In genomic region chr3L:21509488-21510122, dm6 we compare ENCODE assay signal across 3 fruit fly cellular contexts.
TF ChIP-seq lines count a peak whose summit lies in the region.

No protein-coding gene starts in this region.

TF ChIP-seq in whole organism, embryonic, 481 proteins besides CTCF, POLR2A, EP300 and RAD21 (continued from another document and continues in another):
- TF ChIP-seq sug (tag; optimal IDR thresholded peaks at IDR 0.05; lab: Kevin White, UChicago) (no peak), Xbp1 (GFP tag; optimal IDR thresholded peaks at IDR 0.05; lab: Kevin White, UChicago) (peak; percentile 55), CG4707 (GFP tag; optimal IDR thresholded peaks at IDR 0.05; lab: Kevin White, UChicago) (no peak), CG13624 (GFP tag; optimal IDR thresholded peaks at IDR 0.05; lab: Kevin White, UChicago) (peak; percentile 9), grau (tag; optimal IDR thresholded peaks at IDR 0.05; lab: Kevin White, UChicago) (peak; percentile 41), Sry-δ (GFP tag; optimal IDR thresholded peaks at IDR 0.05; lab: Kevin White, UChicago) (no peak), Antp (GFP tag; optimal IDR thresholded peaks at IDR 0.05; lab: Kevin White, UChicago) (peak; percentile 40), BtbVII (GFP tag; optimal IDR thresholded peaks at IDR 0.05; lab: Kevin White, UChicago) (peak; percentile 53), btn (GFP tag; optimal IDR thresholded peaks at IDR 0.05; lab: Kevin White, UChicago) (peak; percentile 23), CoRest (tag; optimal IDR thresholded peaks at IDR 0.05; lab: Kevin White, UChicago) (peak; percentile 33), CG12236 (GFP tag; optimal IDR thresholded peaks at IDR 0.05; lab: Kevin White, UChicago) (no peak), CG6683 (GFP tag; optimal IDR thresholded peaks at IDR 0.05; lab: Kevin White, UChicago) (no peak), cas (GFP tag; IDR thresholded peaks at IDR 0.05; lab: Robert Waterston, UW) (no peak), cg (GFP tag; optimal IDR thresholded peaks at IDR 0.05; lab: Kevin White, UChicago) (no peak), Hr78 (GFP tag; optimal IDR thresholded peaks at IDR 0.05; lab: Kevin White, UChicago) (peak in 1 of 2 experiments; percentile 57), Fer2 (tag; optimal IDR thresholded peaks at IDR 0.05; lab: Kevin White, UChicago) (no peak), CG18619 (GFP tag; optimal IDR thresholded peaks at IDR 0.05; lab: Kevin White, UChicago) (no peak), Deaf1 (tag; optimal IDR thresholded peaks at IDR 0.05; lab: Kevin White, UChicago) (no peak), CG8290 (GFP tag; optimal IDR thresholded peaks at IDR 0.05; lab: Kevin White, UChicago) (no peak), CG8290 (tag; optimal IDR thresholded peaks at IDR 0.05; lab: Kevin White, UChicago) (peak in 1 of 2 experiments; percentile 49), Nf-YC (tag; optimal IDR thresholded peaks at IDR 0.05; lab: Kevin White, UChicago) (no peak), inv (GFP tag; IDR thresholded peaks at IDR 0.05; lab: Robert Waterston, UW; ENCODE audit: partially characterized antibody) (no peak), Abd-B (GFP tag; optimal IDR thresholded peaks at IDR 0.05; lab: Kevin White, UChicago) (no peak), CG7357 (GFP tag; IDR thresholded peaks at IDR 0.05; lab: Robert Waterston, UW) (no peak), ara (GFP tag; IDR thresholded peaks at IDR 0.05; lab: Robert Waterston, UW) (no peak), CG3407 (GFP tag; optimal IDR thresholded peaks at IDR 0.05; lab: Kevin White, UChicago) (peak; percentile 22), CG18011 (GFP tag; optimal IDR thresholded peaks at IDR 0.05; lab: Kevin White, UChicago) (no peak), CG17829 (tag; optimal IDR thresholded peaks at IDR 0.05; lab: Kevin White, UChicago) (no peak), Dip3 (GFP tag; optimal IDR thresholded peaks at IDR 0.05; lab: Kevin White, UChicago) (no peak), CG10267 (tag; optimal IDR thresholded peaks at IDR 0.05; lab: Kevin White, UChicago) (peak; percentile 28), HLH54F (GFP tag; optimal IDR thresholded peaks at IDR 0.05; lab: Kevin White, UChicago) (peak; percentile 6), ewg (GFP tag; optimal IDR thresholded peaks at IDR 0.05; lab: Kevin White, UChicago) (no peak), br (optimal IDR thresholded peaks at IDR 0.05; lab: Kevin White, UChicago) (no peak), maf-S (GFP tag; optimal IDR thresholded peaks at IDR 0.05; lab: Kevin White, UChicago) (peak; percentile 12), CG11696 (GFP tag; IDR thresholded peaks at IDR 0.05; lab: Robert Waterston, UW) (no peak), tin (GFP tag; optimal IDR thresholded peaks at IDR 0.05; lab: Kevin White, UChicago) (peak; percentile 50), fd96Cb (tag; optimal IDR thresholded peaks at IDR 0.05; lab: Kevin White, UChicago) (peak; percentile 28), CG17361 (GFP tag; IDR thresholded peaks at IDR 0.05; lab: Robert Waterston, UW) (peak; percentile 61; the same call in 2 of the 3 replicates), Dfd (GFP tag; optimal IDR thresholded peaks at IDR 0.05; lab: Kevin White, UChicago) (no peak), E2f1 (GFP tag; IDR thresholded peaks at IDR 0.05; lab: Robert Waterston, UW) (no peak), disco-r (GFP tag; optimal IDR thresholded peaks at IDR 0.05; lab: Kevin White, UChicago) (no peak), pho (GFP tag; optimal IDR thresholded peaks at IDR 0.05; lab: Kevin White, UChicago) (peak; percentile 42), Mes4 (GFP tag; optimal IDR thresholded peaks at IDR 0.05; lab: Kevin White, UChicago) (no peak), pita (GFP tag; optimal IDR thresholded peaks at IDR 0.05; lab: Kevin White, UChicago) (no peak), CG9437 (GFP tag; optimal IDR thresholded peaks at IDR 0.05; lab: Kevin White, UChicago) (peak; percentile 19), chm (GFP tag; IDR thresholded peaks at IDR 0.05; lab: Robert Waterston, UW) (no peak)

TF ChIP-seq in whole organism, prepupa, 60 proteins besides CTCF, POLR2A, EP300 and RAD21 (continued from another document):
- TF ChIP-seq cyc (GFP tag; optimal IDR thresholded peaks at IDR 0.05; lab: Kevin White, UChicago), result peak; percentile 45
- peak; percentile 40 for TF ChIP-seq dac (GFP tag; optimal IDR thresholded peaks at IDR 0.05; lab: Kevin White, UChicago)
- peak; percentile 67 for TF ChIP-seq achi (GFP tag; optimal IDR thresholded peaks at IDR 0.05; lab: Kevin White, UChicago)
- peak; percentile 61 for TF ChIP-seq Sox102F (GFP tag; optimal IDR thresholded peaks at IDR 0.05; lab: Kevin White, UChicago)
- no peak for TF ChIP-seq salr (GFP tag; optimal IDR thresholded peaks at IDR 0.05; lab: Kevin White, UChicago)
- TF ChIP-seq Ets21C (GFP tag; optimal IDR thresholded peaks at IDR 0.05; lab: Kevin White, UChicago), result peak; percentile 51
- no peak for TF ChIP-seq CG9139 (GFP tag; optimal IDR thresholded peaks at IDR 0.05; lab: Kevin White, UChicago)
- peak; percentile 73 for TF ChIP-seq acj6 (GFP tag; optimal IDR thresholded peaks at IDR 0.05; lab: Kevin White, UChicago)
- peak; percentile 53; the same call in 2 of the 3 replicates for TF ChIP-seq CG8119 (GFP tag; IDR thresholded peaks at IDR 0.05; lab: Robert Waterston, UW)
- peak; percentile 62 for TF ChIP-seq CG3032 (tag; optimal IDR thresholded peaks at IDR 0.05; lab: Kevin White, UChicago)
- TF ChIP-seq Gug (GFP tag; IDR thresholded peaks at IDR 0.05; lab: Robert Waterston, UW), result no peak
- peak; percentile 63 for TF ChIP-seq lz (GFP tag; optimal IDR thresholded peaks at IDR 0.05; lab: Kevin White, UChicago)
- peak; percentile 64 for TF ChIP-seq Smox (GFP tag; optimal IDR thresholded peaks at IDR 0.05; lab: Kevin White, UChicago)
- TF ChIP-seq Ets96B (tag; optimal IDR thresholded peaks at IDR 0.05; lab: Kevin White, UChicago), result peak; percentile 51
- TF ChIP-seq CG3919 (GFP tag; optimal IDR thresholded peaks at IDR 0.05; lab: Kevin White, UChicago), result peak; percentile 77
- peak; percentile 88 for TF ChIP-seq Eip78C (GFP tag; lab: Kevin White, UChicago)
- TF ChIP-seq CG6854 (GFP tag; optimal IDR thresholded peaks at IDR 0.05; lab: Kevin White, UChicago), result no peak
- TF ChIP-seq Lpt (GFP tag; optimal IDR thresholded peaks at IDR 0.05; lab: Kevin White, UChicago), result peak; percentile 53
- TF ChIP-seq Blimp-1 (GFP tag; optimal IDR thresholded peaks at IDR 0.05; lab: Kevin White, UChicago), result no peak
- TF ChIP-seq OdsH (GFP tag; optimal IDR thresholded peaks at IDR 0.05; lab: Kevin White, UChicago), result peak; percentile 68
- no peak for TF ChIP-seq Hr38 (GFP tag; optimal IDR thresholded peaks at IDR 0.05; lab: Kevin White, UChicago)
- peak; percentile 49 for TF ChIP-seq Sox14 (GFP tag; optimal IDR thresholded peaks at IDR 0.05; lab: Kevin White, UChicago)
- TF ChIP-seq CG6276 (GFP tag; optimal IDR thresholded peaks at IDR 0.05; lab: Kevin White, UChicago), result peak; percentile 64
- peak; percentile 62 for TF ChIP-seq CG6792 (GFP tag; optimal IDR thresholded peaks at IDR 0.05; lab: Kevin White, UChicago)
- TF ChIP-seq Eip93F (GFP tag; optimal IDR thresholded peaks at IDR 0.05; lab: Kevin White, UChicago), result no peak
- peak; percentile 34 for TF ChIP-seq CG8632 (GFP tag; optimal IDR thresholded peaks at IDR 0.05; lab: Kevin White, UChicago)
- TF ChIP-seq Sox15 (GFP tag; optimal IDR thresholded peaks at IDR 0.05; lab: Kevin White, UChicago), result peak; percentile 27
- no peak for TF ChIP-seq CG11902 (GFP tag; optimal IDR thresholded peaks at IDR 0.05; lab: Kevin White, UChicago)
- TF ChIP-seq ss (GFP tag; optimal IDR thresholded peaks at IDR 0.05; lab: Kevin White, UChicago), result peak; percentile 0 to 27
- TF ChIP-seq pdm3 (GFP tag; optimal IDR thresholded peaks at IDR 0.05; lab: Kevin White, UChicago), result peak; percentile 70
- peak; percentile 51 for TF ChIP-seq CG6808 (GFP tag; optimal IDR thresholded peaks at IDR 0.05; lab: Kevin White, UChicago)
- no peak for TF ChIP-seq svp (GFP tag; lab: Kevin White, UChicago)
- peak; percentile 67 for TF ChIP-seq CG6163 (GFP tag; IDR thresholded peaks at IDR 0.05; lab: Robert Waterston, UW)
- TF ChIP-seq CG16779 (tag; optimal IDR thresholded peaks at IDR 0.05; lab: Kevin White, UChicago), result no peak
- peak; percentile 58 for TF ChIP-seq CG31627 (GFP tag; optimal IDR thresholded peaks at IDR 0.05; lab: Kevin White, UChicago)
- TF ChIP-seq CG10669 (GFP tag; optimal IDR thresholded peaks at IDR 0.05; lab: Kevin White, UChicago), result peak; percentile 57
- TF ChIP-seq net (GFP tag; optimal IDR thresholded peaks at IDR 0.05; lab: Kevin White, UChicago), result peak; percentile 68
- TF ChIP-seq dsx (GFP tag; optimal IDR thresholded peaks at IDR 0.05; lab: Kevin White, UChicago; ENCODE audit: poor library complexity, severe bottlenecking), result no peak

TF ChIP-seq in whole organism, wandering third instar larva, 38 proteins besides CTCF, POLR2A, EP300 and RAD21 (continued from another document):
- TF ChIP-seq Rel (GFP tag; optimal IDR thresholded peaks at IDR 0.05; lab: Kevin White, UChicago), result no peak
- peak; percentile 65 for TF ChIP-seq Rel (tag; optimal IDR thresholded peaks at IDR 0.05; lab: Kevin White, UChicago)
- TF ChIP-seq sv (GFP tag; optimal IDR thresholded peaks at IDR 0.05; lab: Kevin White, UChicago), result no peak
- TF ChIP-seq Sp1 (GFP tag; optimal IDR thresholded peaks at IDR 0.05; lab: Kevin White, UChicago), result peak; percentile 3
- no peak for TF ChIP-seq CG32264 (GFP tag; optimal IDR thresholded peaks at IDR 0.05; lab: Kevin White, UChicago)
- TF ChIP-seq Myc (optimal IDR thresholded peaks at IDR 0.05; lab: Kevin White, UChicago), result no peak
- TF ChIP-seq sage (GFP tag; optimal IDR thresholded peaks at IDR 0.05; lab: Kevin White, UChicago), result no peak
TF ChIP-seq in whole organism, wandering third instar larva: peak in this region for 13.
